Worm (Caenorhabditis elegans) whole organism, L4/young adult: ENCODE data around the gene sucl-1.

ENCODE experiments used
- W03F9.2 ChIP-seq: fragments of 150-350 bp; optimal IDR thresholded peaks from 2 replicates; lab custom pipeline; 2014; ENCODE audit warnings: missing biosample characterization, missing genetic modification characterization
- dao-5 ChIP-seq: sonication (generic microtip); optimal IDR thresholded peaks from 2 replicates; lab custom pipeline; 2016; ENCODE audit warnings: missing genotype, missing genetic modification characterization, moderate library complexity, missing compliant biosample characterization
- him-1 ChIP-seq: sonication (generic microtip); optimal IDR thresholded peaks from 2 replicates; lab custom pipeline; 2016; ENCODE audit warnings: missing genotype, missing genetic modification reagents, missing genetic modification characterization, missing compliant biosample characterization

DNA sequence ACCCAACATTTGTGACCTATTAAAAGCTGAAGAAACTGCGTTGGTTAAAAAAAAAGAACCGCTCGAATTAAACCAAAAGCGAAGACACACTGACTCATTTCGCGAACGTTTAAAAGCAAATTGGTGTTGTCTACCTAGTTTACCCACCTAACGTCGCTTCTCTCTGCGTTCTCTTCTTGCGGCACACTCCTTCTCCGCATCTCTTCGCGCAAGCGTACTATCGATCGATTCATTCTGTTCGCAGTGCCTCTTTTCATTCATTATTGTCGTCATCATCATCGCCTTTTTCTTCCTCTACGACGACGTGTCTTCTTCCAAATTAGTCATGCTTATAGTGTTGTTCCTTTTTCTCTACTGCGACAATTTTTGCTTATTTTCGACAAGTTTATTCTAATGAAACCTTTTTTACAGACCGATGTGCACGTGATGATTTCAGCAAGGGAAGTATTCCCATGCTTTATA is 42.6 kb upstream of the sucl-1 start, which contains the start of gene atrn-1:
- TF ChIP-seq him-1 (tag; lab: Kevin White, UChicago) (no peak), dao-5 (no peak), W03F9.2 (tag; lab: Kevin White, UChicago) (no peak)
